Worm (Caenorhabditis elegans) whole organism, mixed stage, embryonic: Measurements from ENCODE around the gene srh-112.

Experiments
- M03D4.4 ChIP-seq: sonication (generic microtip); optimal IDR thresholded peaks from 2 replicates; lab custom pipeline; 2017; ENCODE audit warnings: mild to moderate bottlenecking, missing genetic modification characterization, missing compliant biosample characterization
- bed-3 ChIP-seq: fragments of 200-800 bp; sonication (Bioruptor generic); optimal IDR thresholded peaks from 3 replicates; lab custom pipeline; 2018; ENCODE audit warnings: mild to moderate bottlenecking, missing genetic modification characterization, moderate library complexity, missing compliant biosample characterization
- blmp-1 ChIP-seq: fragments of 150-350 bp; optimal IDR thresholded peaks from 2 replicates; lab custom pipeline; 2014; ENCODE audit warnings: missing biosample characterization, missing genetic modification characterization
- ceh-39 ChIP-seq: fragments of 150-350 bp; optimal IDR thresholded peaks from 2 replicates; lab custom pipeline; 2014; ENCODE audit warnings: missing biosample characterization, missing genetic modification characterization
- ceh-43 ChIP-seq: fragments of 200-800 bp; sonication (Bioruptor generic); optimal IDR thresholded peaks from 2 replicates; lab custom pipeline; 2018; ENCODE audit warnings: mild to moderate bottlenecking, missing genetic modification characterization, moderate library complexity, missing compliant biosample characterization
- ceh-83 ChIP-seq: fragments of 200-800 bp; sonication (Bioruptor generic); optimal IDR thresholded peaks from 2 replicates; lab custom pipeline; 2018; ENCODE audit warnings: mild to moderate bottlenecking, missing genetic modification characterization, missing compliant biosample characterization
- ces-1 ChIP-seq: fragments of 150-350 bp; optimal IDR thresholded peaks from 2 replicates; lab custom pipeline; 2014; ENCODE audit warnings: missing biosample characterization, missing genetic modification reagents, missing genetic modification characterization
- drap-1 ChIP-seq: fragments of 200-800 bp; sonication (Bioruptor generic); optimal IDR thresholded peaks from 3 replicates; lab custom pipeline; 2018; ENCODE audit warnings: mild to moderate bottlenecking, missing genetic modification characterization, missing compliant biosample characterization
- elt-1 ChIP-seq: sonication (generic microtip); optimal IDR thresholded peaks from 2 replicates; lab custom pipeline; 2017; ENCODE audit warnings: missing genetic modification characterization, mild to moderate bottlenecking, missing compliant biosample characterization, antibody characterized with exemption, moderate library complexity, borderline replicate concordance; ENCODE audit not compliant: insufficient read depth
- elt-3 ChIP-seq: fragments of 150-350 bp; optimal IDR thresholded peaks from 2 replicates; lab custom pipeline; 2014; ENCODE audit warnings: missing biosample characterization, missing genetic modification characterization
- flh-1 ChIP-seq: fragments of 200-800 bp; sonication (Bioruptor generic); optimal IDR thresholded peaks from 2 replicates; lab custom pipeline; 2018; ENCODE audit warnings: mild to moderate bottlenecking, missing genetic modification characterization, moderate library complexity, missing compliant biosample characterization
- hlh-1 ChIP-seq: fragments of 150-350 bp; optimal IDR thresholded peaks from 2 replicates; lab custom pipeline; 2014; ENCODE audit warnings: missing biosample characterization, missing genetic modification reagents, missing genetic modification characterization
- lin-13 ChIP-seq: fragments of 150-350 bp; optimal IDR thresholded peaks from 2 replicates; lab custom pipeline; 2014; ENCODE audit warnings: missing biosample characterization, missing genetic modification characterization
- lin-32 ChIP-seq: fragments of 200-800 bp; sonication (Bioruptor generic); optimal IDR thresholded peaks from 2 replicates; lab custom pipeline; 2018; ENCODE audit warnings: mild to moderate bottlenecking, missing genetic modification characterization, missing compliant biosample characterization
- mab-5 ChIP-seq: fragments of 150-350 bp; optimal IDR thresholded peaks from 2 replicates; lab custom pipeline; 2014; ENCODE audit warnings: missing biosample characterization, missing genetic modification characterization
- mep-1 ChIP-seq: fragments of 150-350 bp; optimal IDR thresholded peaks from 2 replicates; lab custom pipeline; 2017; ENCODE audit warnings: missing biosample characterization, missing genetic modification reagents, missing genetic modification characterization, inconsistent platforms
- mls-2 ChIP-seq: sonication (generic microtip); optimal IDR thresholded peaks from 2 replicates; lab custom pipeline; 2016; ENCODE audit warnings: mild to moderate bottlenecking, missing genetic modification characterization, moderate library complexity, missing compliant biosample characterization
- nhr-12 ChIP-seq: fragments of 150-350 bp; optimal IDR thresholded peaks from 2 replicates; lab custom pipeline; 2014; ENCODE audit warnings: missing biosample characterization, missing genetic modification characterization
- nhr-2 ChIP-seq: fragments of 150-350 bp; optimal IDR thresholded peaks from 2 replicates; lab custom pipeline; 2014; ENCODE audit warnings: missing biosample characterization, missing genetic modification characterization
- nhr-237 ChIP-seq: fragments of 150-350 bp; optimal IDR thresholded peaks from 2 replicates; lab custom pipeline; 2014; ENCODE audit warnings: missing biosample characterization, missing genetic modification characterization
- nhr-76 ChIP-seq: sonication (generic microtip); optimal IDR thresholded peaks from 2 replicates; lab custom pipeline; 2017; ENCODE audit warnings: missing biosample characterization, missing genetic modification characterization
- sem-2 ChIP-seq: fragments of 200-800 bp; sonication (Bioruptor generic); optimal IDR thresholded peaks from 2 replicates; lab custom pipeline; 2018; ENCODE audit warnings: mild to moderate bottlenecking, missing genetic modification characterization, missing compliant biosample characterization
- snpc-4 ChIP-seq: fragments of 150-350 bp; optimal IDR thresholded peaks from 2 replicates; lab custom pipeline; 2014; ENCODE audit warnings: missing biosample characterization, missing genetic modification characterization
- sptf-1 ChIP-seq: sonication (generic microtip); optimal IDR thresholded peaks from 2 replicates; lab custom pipeline; 2017; ENCODE audit warnings: mild to moderate bottlenecking, missing genetic modification characterization, moderate library complexity, missing compliant biosample characterization
- tbx-8 ChIP-seq: fragments of 200-800 bp; sonication (Bioruptor generic); optimal IDR thresholded peaks from 2 replicates; lab custom pipeline; 2018; ENCODE audit warnings: mild to moderate bottlenecking, missing genetic modification characterization, moderate library complexity, missing compliant biosample characterization
- unc-120 ChIP-seq: sonication (generic microtip); optimal IDR thresholded peaks from 2 replicates; lab custom pipeline; 2017; ENCODE audit warnings: missing genetic modification characterization, missing compliant biosample characterization; ENCODE audit not compliant: poor library complexity, severe bottlenecking
- unc-39 ChIP-seq: fragments of 150-350 bp; optimal IDR thresholded peaks from 2 replicates; lab custom pipeline; 2014; ENCODE audit warnings: missing biosample characterization, missing genetic modification characterization
- unc-62 ChIP-seq: fragments of 150-350 bp; optimal IDR thresholded peaks from 2 replicates; lab custom pipeline; 2014; ENCODE audit warnings: missing biosample characterization, missing genetic modification reagents, missing genetic modification characterization
- zip-8 ChIP-seq: fragments of 150-350 bp; optimal IDR thresholded peaks from 2 replicates; lab custom pipeline; 2014; ENCODE audit warnings: missing biosample characterization, missing genetic modification characterization

Gene srh-112

DNA sequence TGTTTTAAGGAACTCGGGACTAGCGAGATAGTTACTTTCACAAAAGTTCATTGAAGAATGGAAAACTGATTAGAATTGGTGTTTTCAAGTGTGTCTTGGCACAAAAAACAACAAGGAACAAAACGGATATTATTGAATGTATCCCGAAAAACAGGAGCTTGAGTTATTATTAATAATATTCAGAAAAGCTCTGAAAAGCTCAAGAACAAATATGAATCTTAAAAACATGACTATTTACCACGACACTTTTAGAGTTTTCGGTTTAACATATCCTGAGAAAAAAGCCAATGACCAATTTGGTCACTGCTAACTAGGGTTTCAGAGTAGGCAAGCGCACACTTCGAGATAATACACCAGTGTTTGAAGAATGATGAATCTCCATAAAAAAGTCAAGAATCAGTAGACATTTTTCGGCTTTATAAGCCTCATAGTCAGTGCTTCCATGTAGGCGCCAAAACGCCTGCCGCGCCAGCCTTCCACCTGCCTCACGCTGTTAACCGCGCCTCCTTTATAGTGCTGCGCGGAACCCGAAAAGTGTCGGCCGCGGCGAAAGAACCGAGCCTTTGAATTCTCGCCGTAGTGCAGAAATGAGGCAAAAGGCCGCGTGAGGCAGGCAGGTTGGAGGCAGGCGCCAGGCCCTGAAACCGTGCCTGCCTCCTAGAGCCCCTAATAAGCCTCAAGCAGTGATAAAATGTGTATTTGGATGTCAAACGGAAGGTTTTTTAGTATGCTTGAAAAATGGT lies 13.9 kb downstream of the srh-112 start, which contains the start of gene srh-236:
TSS of gene srh-236 (minus strand) at position 51 of the 743 bp plus-strand sequence.
- TF ChIP-seq unc-120 (tag; lab: Kevin White, UChicago) (no peak), unc-62 (GFP tag; lab: Kevin White, UChicago) (no peak), mab-5 (no peak), ceh-43 (no peak), elt-1 (tag; lab: Kevin White, UChicago) (no peak), M03D4.4 (tag; lab: Kevin White, UChicago) (no peak), mep-1 (tag; lab: Kevin White, UChicago) (no peak), nhr-76 (tag; lab: Kevin White, UChicago) (no peak), lin-13 (tag; lab: Kevin White, UChicago) (no peak), mls-2 (tag; lab: Kevin White, UChicago) (no peak), blmp-1 (tag; lab: Kevin White, UChicago) (no peak), sem-2 (no peak)

- TF ChIP-seq zip-8 (tag; lab: Kevin White, UChicago), result no peak
- no peak for TF ChIP-seq ceh-43
- TF ChIP-seq drap-1 (GFP tag; lab: Kevin White, UChicago), result no peak
- no peak for TF ChIP-seq nhr-2 (tag; lab: Kevin White, UChicago)
- no peak for TF ChIP-seq lin-13 (tag; lab: Kevin White, UChicago)
- no peak for TF ChIP-seq ces-1 (GFP tag; lab: Kevin White, UChicago)
- no peak for TF ChIP-seq mab-5
- no peak for TF ChIP-seq ceh-39 (tag; lab: Kevin White, UChicago)
- no peak for TF ChIP-seq bed-3 (GFP tag; lab: Kevin White, UChicago)
- no peak for TF ChIP-seq mep-1 (tag; lab: Kevin White, UChicago)
Measured at ce11 chrV:17208045-17208444, 18.0 kb downstream of the srh-112 start, which contains the start of gene Y68A4A.13. Y68A4A.13 (minus strand) TSS chrV:17208145.

DNA sequence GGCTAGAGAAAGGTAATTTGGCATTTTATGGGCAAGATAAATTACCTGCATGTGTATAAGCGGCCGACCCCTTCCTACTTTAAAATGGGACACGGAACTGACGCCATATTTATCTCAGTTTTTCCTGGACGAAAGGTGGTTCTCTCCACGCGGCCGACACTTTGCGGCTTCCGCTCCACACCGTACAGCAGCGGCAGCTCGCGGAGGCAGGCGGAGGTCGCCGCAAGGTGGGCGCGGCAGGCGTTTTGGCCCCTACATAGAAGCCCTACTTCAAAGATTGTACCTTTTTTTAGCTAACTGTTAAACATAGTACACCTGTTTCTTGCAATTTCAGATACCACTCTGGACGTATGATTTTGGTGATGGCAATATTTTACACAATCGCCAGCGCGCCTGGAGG lies 19.6 kb downstream of the srh-112 start:
- TF ChIP-seq nhr-12 (tag; lab: Kevin White, UChicago) (no peak), unc-120 (tag; lab: Kevin White, UChicago) (no peak), mab-5 (no peak), lin-32 (no peak), sptf-1 (tag; lab: Kevin White, UChicago) (no peak), bed-3 (GFP tag; lab: Kevin White, UChicago) (no peak), nhr-76 (tag; lab: Kevin White, UChicago) (no peak), elt-1 (tag; lab: Kevin White, UChicago) (no peak), ceh-43 (no peak), snpc-4 (tag; lab: Kevin White, UChicago) (no peak), flh-1 (GFP tag; lab: Kevin White, UChicago) (no peak), ces-1 (GFP tag; lab: Kevin White, UChicago) (no peak), mep-1 (tag; lab: Kevin White, UChicago) (no peak), drap-1 (GFP tag; lab: Kevin White, UChicago) (no peak)
- TF ChIP-seq, all 35 proteins: peak for 0

DNA sequence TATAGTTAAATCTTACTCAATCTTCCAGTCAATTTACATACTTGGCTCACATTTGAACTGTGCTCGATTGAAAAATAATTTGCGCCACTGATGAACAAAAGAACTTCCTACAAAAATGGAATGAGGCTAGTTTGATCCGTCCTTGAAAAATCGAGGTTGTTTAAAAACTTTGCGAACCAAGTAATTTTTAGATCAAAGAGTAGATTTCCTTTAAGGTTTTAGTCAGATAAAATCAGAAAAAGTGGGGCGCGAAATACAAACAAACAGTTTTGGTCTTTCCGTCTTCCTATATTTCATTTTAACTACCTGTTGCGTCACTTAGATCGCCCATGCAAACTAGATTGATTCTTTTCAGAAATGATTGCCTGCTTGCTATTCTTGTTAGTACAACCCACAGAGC lies 24.2 kb downstream of the srh-112 start, which contains the start of gene Y68A4A.10:
TSS of gene Y68A4A.10 (plus strand) at position 301 of the 400 bp plus-strand sequence.
- TF ChIP-seq mab-5 (no peak), nhr-237 (tag; lab: Kevin White, UChicago) (no peak), unc-39 (tag; lab: Kevin White, UChicago) (no peak), unc-62 (GFP tag; lab: Kevin White, UChicago) (no peak), tbx-8 (GFP tag; lab: Kevin White, UChicago) (no peak), drap-1 (GFP tag; lab: Kevin White, UChicago) (no peak), nhr-76 (tag; lab: Kevin White, UChicago) (no peak), lin-32 (no peak), sptf-1 (tag; lab: Kevin White, UChicago) (no peak), zip-8 (tag; lab: Kevin White, UChicago) (no peak), hlh-1 (no peak), ces-1 (GFP tag; lab: Kevin White, UChicago) (no peak), nhr-2 (tag; lab: Kevin White, UChicago) (no peak)

- no peak for TF ChIP-seq ceh-83 (GFP tag; lab: Kevin White, UChicago)
- TF ChIP-seq ceh-43, result no peak
- no peak for TF ChIP-seq mls-2 (tag; lab: Kevin White, UChicago)
- TF ChIP-seq elt-3 (tag; lab: Kevin White, UChicago), result no peak
- no peak for TF ChIP-seq elt-1 (tag; lab: Kevin White, UChicago)
Measured at ce11 chrV:17198926-17199325, 27.1 kb downstream of the srh-112 start, which contains the start of gene srz-96. srz-96 (plus strand) TSS chrV:17199226.
